Fruit fly (Drosophila melanogaster) whole organism, embryonic: ENCODE data around the gene CG13110.

Experiments used
- Bgb ChIP-seq: fragments of 200-800 bp; sonication (Bioruptor generic); IDR thresholded peaks from 2 replicates; pipeline ENCODE4 v1.3.6; 2022; ENCODE audit warnings: missing biosample characterization, missing genetic modification characterization; ENCODE audit not compliant: partially characterized antibody
- CG10209 ChIP-seq: fragments of 200-800 bp; sonication (Bioruptor generic); optimal IDR thresholded peaks from 3 replicates; lab custom pipeline; 2017; ENCODE audit warnings: missing biosample characterization, mild to moderate bottlenecking, missing genetic modification characterization, missing genetic modification reagents
- CG11723 ChIP-seq: fragments of 200-800 bp; sonication (Bioruptor generic); optimal IDR thresholded peaks from 2 replicates; lab custom pipeline; 2017; ENCODE audit warnings: missing biosample characterization, mild to moderate bottlenecking, missing genetic modification characterization
- CG15011 ChIP-seq: fragments of 200-800 bp; sonication (Bioruptor generic); optimal IDR thresholded peaks from 3 replicates; lab custom pipeline; 2018; ENCODE audit warnings: missing biosample characterization, mild to moderate bottlenecking, missing genetic modification characterization
- CG16813 ChIP-seq: fragments of 200-800 bp; sonication (Bioruptor generic); IDR thresholded peaks from 3 replicates; pipeline ENCODE4 v1.3.6; 2022; ENCODE audit warnings: missing biosample characterization, missing genetic modification characterization; ENCODE audit not compliant: partially characterized antibody
- CG16863 ChIP-seq: fragments of 200-800 bp; sonication (Bioruptor generic); optimal IDR thresholded peaks from 3 replicates; lab custom pipeline; 2016; ENCODE audit warnings: missing biosample characterization, missing genetic modification characterization
- CG17328 ChIP-seq: fragments of 200-800 bp; sonication (Bioruptor generic); IDR thresholded peaks from 2 replicates; pipeline ENCODE4 v1.3.6; 2022; ENCODE audit warnings: missing biosample characterization, missing genetic modification characterization
- CG2202 ChIP-seq: fragments of 200-800 bp; sonication (Bioruptor generic); optimal IDR thresholded peaks from 2 replicates; lab custom pipeline; 2018; ENCODE audit warnings: missing biosample characterization, mild to moderate bottlenecking, missing genetic modification characterization
- CG30403 ChIP-seq: fragments of 200-800 bp; sonication (Bioruptor generic); optimal IDR thresholded peaks from 3 replicates; lab custom pipeline; 2016; ENCODE audit warnings: missing biosample characterization, missing genetic modification characterization
- CG31224 ChIP-seq: fragments of 200-800 bp; sonication (Bioruptor generic); IDR thresholded peaks from 2 replicates; pipeline ENCODE4 v1.3.6; 2022; ENCODE audit warnings: missing biosample characterization, missing genetic modification characterization
- CG4282 ChIP-seq: fragments of 200-800 bp; sonication (Bioruptor generic); optimal IDR thresholded peaks from 2 replicates; lab custom pipeline; 2016; ENCODE audit warnings: missing biosample characterization, missing genetic modification characterization
- CG4820 ChIP-seq: fragments of 200-800 bp; sonication (Bioruptor generic); optimal IDR thresholded peaks from 3 replicates; lab custom pipeline; 2016; ENCODE audit warnings: missing biosample characterization, missing genetic modification characterization
- CG5953 ChIP-seq: fragments of 200-800 bp; sonication (Bioruptor generic); IDR thresholded peaks from 2 replicates; pipeline ENCODE4 v1.3.6; 2022; ENCODE audit warnings: missing biosample characterization, missing genetic modification characterization
- CG6765 ChIP-seq: fragments of 200-800 bp; sonication (Bioruptor generic); optimal IDR thresholded peaks from 3 replicates; lab custom pipeline; 2017; ENCODE audit warnings: missing biosample characterization, mild to moderate bottlenecking, missing genetic modification characterization
- CG7987 ChIP-seq: fragments of 200-800 bp; sonication (Bioruptor generic); optimal IDR thresholded peaks from 2 replicates; lab custom pipeline; 2018; ENCODE audit warnings: missing biosample characterization, mild to moderate bottlenecking, missing genetic modification characterization, moderate library complexity
- CG9437 ChIP-seq: fragments of 200-800 bp; sonication (Bioruptor generic); optimal IDR thresholded peaks from 2 replicates; lab custom pipeline; 2018; ENCODE audit warnings: missing biosample characterization, mild to moderate bottlenecking, missing genetic modification characterization
- CG9817 ChIP-seq: fragments of 200-800 bp; sonication (Bioruptor generic); optimal IDR thresholded peaks from 2 replicates; lab custom pipeline; 2018; ENCODE audit warnings: missing biosample characterization, mild to moderate bottlenecking, missing genetic modification characterization, moderate library complexity
- CG9876 ChIP-seq: fragments of 200-800 bp; sonication (Bioruptor generic); optimal IDR thresholded peaks from 2 replicates; lab custom pipeline; 2016; ENCODE audit warnings: missing biosample characterization, missing genetic modification characterization
- D19B ChIP-seq: fragments of 200-800 bp; sonication (Bioruptor generic); optimal IDR thresholded peaks from 2 replicates; lab custom pipeline; 2017; ENCODE audit warnings: missing biosample characterization, mild to moderate bottlenecking, missing genetic modification characterization
- Fer3 ChIP-seq: fragments of 200-800 bp; sonication (Bioruptor generic); optimal IDR thresholded peaks from 2 replicates; lab custom pipeline; 2018; ENCODE audit warnings: missing biosample characterization, mild to moderate bottlenecking, missing genetic modification characterization, moderate library complexity
- HHEX ChIP-seq: fragments of 200-800 bp; sonication (Bioruptor generic); optimal IDR thresholded peaks from 3 replicates; lab custom pipeline; 2017; ENCODE audit warnings: missing biosample characterization, mild to moderate bottlenecking, missing genetic modification characterization, missing genetic modification reagents
- HLH4C ChIP-seq: fragments of 200-800 bp; sonication (Bioruptor generic); IDR thresholded peaks from 3 replicates; pipeline ENCODE4 v1.3.6; 2022; ENCODE audit warnings: missing biosample characterization, missing genetic modification characterization; ENCODE audit not compliant: partially characterized antibody
- HLH54F ChIP-seq: fragments of 200-800 bp; sonication (Bioruptor generic); optimal IDR thresholded peaks from 3 replicates; lab custom pipeline; 2016; ENCODE audit warnings: missing biosample characterization, missing genetic modification characterization
- Hmr ChIP-seq: fragments of 200-800 bp; sonication (Bioruptor generic); optimal IDR thresholded peaks from 3 replicates; lab custom pipeline; 2017; ENCODE audit warnings: mild to moderate bottlenecking, missing biosample characterization, missing genetic modification reagents, missing genetic modification characterization
- Hr39 ChIP-seq: fragments of >200 bp; optimal IDR thresholded peaks from 2 replicates; lab custom pipeline; 2017
- Max ChIP-seq: fragments of 200-800 bp; sonication (Bioruptor generic); optimal IDR thresholded peaks from 2 replicates; lab custom pipeline; 2016; ENCODE audit warnings: missing biosample characterization, mild to moderate bottlenecking, missing genetic modification characterization
- Meics ChIP-seq: fragments of 200-800 bp; sonication (Bioruptor generic); optimal IDR thresholded peaks from 2 replicates; lab custom pipeline; 2017; ENCODE audit warnings: missing biosample characterization, mild to moderate bottlenecking, missing genetic modification characterization
- Nf-YC ChIP-seq: fragments of 200-800 bp; optimal IDR thresholded peaks from 3 replicates; lab custom pipeline; 2019; ENCODE audit warnings: missing biosample characterization, mild to moderate bottlenecking, missing genetic modification characterization, moderate library complexity
- Optix ChIP-seq: fragments of 200-800 bp; sonication (Bioruptor generic); IDR thresholded peaks from 3 replicates; pipeline ENCODE4 v1.3.6; 2022; ENCODE audit warnings: missing biosample characterization, missing genetic modification characterization
- Ravus ChIP-seq: fragments of 200-800 bp; sonication (Bioruptor generic); IDR thresholded peaks from 2 replicates; pipeline ENCODE4 v1.3.6; 2022; ENCODE audit warnings: missing biosample characterization, missing genetic modification characterization
- Rfx ChIP-seq: fragments of 200-800 bp; sonication (Bioruptor generic); IDR thresholded peaks from 2 replicates; pipeline ENCODE4 v1.3.6; 2022; ENCODE audit warnings: missing biosample characterization, missing genetic modification characterization
- Six4 ChIP-seq: fragments of 200-800 bp; sonication (Bioruptor generic); optimal IDR thresholded peaks from 2 replicates; lab custom pipeline; 2016; ENCODE audit warnings: missing biosample characterization, missing genetic modification characterization
- Ssrp ChIP-seq: fragments of 200-800 bp; sonication (Bioruptor generic); optimal IDR thresholded peaks from 2 replicates; lab custom pipeline; 2018; ENCODE audit warnings: missing biosample characterization, mild to moderate bottlenecking, missing genetic modification characterization, moderate library complexity
- TFAM ChIP-seq: fragments of 200-800 bp; sonication (Bioruptor generic); optimal IDR thresholded peaks from 2 replicates; lab custom pipeline; 2017; ENCODE audit warnings: missing biosample characterization, missing genetic modification characterization, inconsistent platforms
- crp ChIP-seq, 2 experiments: fragments of 200-800 bp; sonication (Bioruptor generic); optimal IDR thresholded peaks; 2 replicates in 1 of 2; 3 replicates in 1 of 2; lab custom pipeline; 2017; ENCODE audit warnings: missing biosample characterization in 2 of 2, missing genetic modification characterization in 2 of 2, mild to moderate bottlenecking in 1 of 2, moderate library complexity in 1 of 2
- danr ChIP-seq: fragments of 200-800 bp; sonication (Bioruptor generic); IDR thresholded peaks from 2 replicates; pipeline ENCODE4 v1.3.6; 2022; ENCODE audit warnings: missing biosample characterization, missing genetic modification characterization
- fu2 ChIP-seq: fragments of 200-800 bp; sonication (Bioruptor generic); optimal IDR thresholded peaks from 2 replicates; lab custom pipeline; 2016; ENCODE audit warnings: missing biosample characterization, missing genetic modification characterization
- grn ChIP-seq: fragments of 200-800 bp; sonication (Bioruptor generic); optimal IDR thresholded peaks from 3 replicates; lab custom pipeline; 2017; ENCODE audit warnings: missing biosample characterization, missing genetic modification characterization
- h ChIP-seq: fragments of >200 bp; optimal IDR thresholded peaks from 2 replicates; lab custom pipeline; 2017
- jumu ChIP-seq: fragments of 200-800 bp; sonication (Bioruptor generic); optimal IDR thresholded peaks from 3 replicates; lab custom pipeline; 2016; ENCODE audit warnings: missing biosample characterization, missing genetic modification characterization
- nerfin-2 ChIP-seq: fragments of 200-800 bp; sonication (Bioruptor generic); IDR thresholded peaks from 2 replicates; pipeline ENCODE4 v1.3.6; 2022; ENCODE audit warnings: missing biosample characterization, missing genetic modification characterization; ENCODE audit not compliant: partially characterized antibody
- pum ChIP-seq: fragments of 200-800 bp; sonication (Bioruptor generic); optimal IDR thresholded peaks from 2 replicates; lab custom pipeline; 2016; ENCODE audit warnings: missing biosample characterization, missing genetic modification characterization
- repo ChIP-seq: fragments of 200-800 bp; sonication (Bioruptor generic); optimal IDR thresholded peaks from 2 replicates; lab custom pipeline; 2016; ENCODE audit warnings: missing biosample characterization, missing genetic modification characterization
- row ChIP-seq: fragments of 200-800 bp; sonication (Bioruptor generic); IDR thresholded peaks from 3 replicates; pipeline ENCODE4 v1.3.6; 2022; ENCODE audit warnings: missing biosample characterization, missing genetic modification characterization
- salm ChIP-seq: fragments of 200-800 bp; sonication (Bioruptor generic); optimal IDR thresholded peaks from 2 replicates; lab custom pipeline; 2018; ENCODE audit warnings: missing biosample characterization, mild to moderate bottlenecking, missing genetic modification characterization
- sc ChIP-seq, 3 experiments: fragments of >200 bp in 2 of 3; fragments of 200-800 bp in 1 of 3; sonication (Bioruptor generic) in 1 of 3; optimal IDR thresholded peaks; 2 replicates in 2 of 3; 3 replicates in 1 of 3; lab custom pipeline; 2017; ENCODE audit warnings: mild to moderate bottlenecking in 1 of 3, missing biosample characterization in 1 of 3, missing genetic modification characterization in 1 of 3, missing genetic modification reagents in 1 of 3
- tin ChIP-seq: fragments of 200-800 bp; sonication (Bioruptor generic); optimal IDR thresholded peaks from 3 replicates; lab custom pipeline; 2016; ENCODE audit warnings: missing biosample characterization, missing genetic modification characterization
- tx ChIP-seq: fragments of 200-800 bp; sonication (Bioruptor generic); optimal IDR thresholded peaks from 2 replicates; lab custom pipeline; 2016; ENCODE audit warnings: missing biosample characterization, missing genetic modification characterization
- wek ChIP-seq: fragments of 200-800 bp; sonication (Bioruptor generic); optimal IDR thresholded peaks from 3 replicates; lab custom pipeline; 2018; ENCODE audit warnings: missing biosample characterization, mild to moderate bottlenecking, missing genetic modification characterization, moderate library complexity
- zf30C ChIP-seq: fragments of 200-800 bp; sonication (Bioruptor generic); optimal IDR thresholded peaks from 3 replicates; lab custom pipeline; 2018; ENCODE audit warnings: missing biosample characterization, mild to moderate bottlenecking, missing genetic modification characterization

The CG13110 gene

DNA sequence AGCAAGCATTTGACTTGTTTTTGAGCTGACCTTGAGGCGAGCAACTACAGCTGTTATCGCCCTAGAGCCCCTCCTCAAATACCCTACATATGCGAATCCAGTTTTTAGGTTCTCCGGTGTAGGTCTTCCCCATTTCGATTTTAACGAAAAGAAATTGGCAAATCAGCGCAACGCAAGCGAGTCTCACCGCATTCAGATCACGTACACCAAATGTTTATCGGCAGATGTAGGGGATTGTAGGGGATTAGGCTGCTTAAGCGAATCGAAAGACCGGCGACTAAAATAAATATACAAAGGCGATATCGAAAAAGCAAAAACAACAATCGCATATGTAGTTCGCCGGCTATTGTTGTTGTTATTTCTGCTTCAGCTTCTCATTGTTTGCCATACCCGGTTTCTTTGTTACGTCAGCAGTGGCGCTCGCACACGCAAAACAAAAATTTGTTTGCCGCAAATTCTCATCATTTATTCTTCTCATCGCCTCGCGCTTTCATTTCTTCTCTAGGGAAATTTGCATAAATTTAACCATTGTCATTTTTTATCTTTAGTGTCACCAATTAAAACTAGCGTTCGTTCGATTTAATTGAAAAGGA lies 37.8 kb downstream of the CG13110 start (continued):
- TF ChIP-seq D19B (peak; percentile 75), Max (GFP tag; lab: Kevin White, UChicago) (peak; percentile 40), wek (GFP tag; lab: Kevin White, UChicago) (no peak), nerfin-2 (GFP tag; lab: Robert Waterston, UW) (no peak), HLH54F (GFP tag; lab: Kevin White, UChicago) (peak; percentile 82), CG11723 (GFP tag; lab: Kevin White, UChicago) (peak; percentile 5), CG15011 (GFP tag; lab: Kevin White, UChicago) (no peak), row (GFP tag; lab: Robert Waterston, UW) (peak; percentile 76), Six4 (GFP tag; lab: Kevin White, UChicago) (peak; percentile 18), Optix (GFP tag; lab: Robert Waterston, UW) (no peak), tin (GFP tag; lab: Kevin White, UChicago) (peak; percentile 54), CG31224 (GFP tag; lab: Robert Waterston, UW) (peak; percentile 51; the same call in 1 of the 2 replicates), Hr39 (lab: Kevin White, UChicago) (no peak), tx (GFP tag; lab: Kevin White, UChicago) (peak; percentile 74), Fer3 (peak; percentile 78), CG5953 (GFP tag; lab: Robert Waterston, UW) (no peak), CG4820 (peak; percentile 22), grn (GFP tag; lab: Kevin White, UChicago) (no peak), CG7987 (GFP tag; lab: Kevin White, UChicago) (peak; percentile 14), CG9437 (GFP tag; lab: Kevin White, UChicago) (peak; percentile 5), jumu (GFP tag; lab: Kevin White, UChicago) (peak; percentile 56), HHEX (GFP tag; lab: Kevin White, UChicago) (peak; percentile 60), CG16863 (GFP tag; lab: Kevin White, UChicago) (peak; percentile 23), Ssrp (tag; lab: Kevin White, UChicago) (no peak), CG30403 (peak; percentile 75), CG9817 (tag; lab: Kevin White, UChicago) (peak; percentile 64), Meics (GFP tag; lab: Kevin White, UChicago) (peak; percentile 82), zf30C (GFP tag; lab: Kevin White, UChicago) (no peak), CG4282 (peak; percentile 44), Nf-YC (tag; lab: Kevin White, UChicago) (no peak), danr (GFP tag; lab: Robert Waterston, UW) (peak; percentile 52; the same call in 1 of the 2 replicates), crp (GFP tag; optimal IDR thresholded peaks at IDR 0.05; lab: Kevin White, UChicago) (peak in 1 of 2 experiments; percentile 14), CG17328 (GFP tag; lab: Robert Waterston, UW) (0 out of 2 replicates have a peak, but pooled peaks have one; percentile 13), salm (no peak), Bgb (GFP tag; lab: Robert Waterston, UW) (no peak), TFAM (GFP tag; lab: Kevin White, UChicago) (no peak), CG16813 (no peak), CG9876 (peak; percentile 65), h (no peak), CG10209 (GFP tag; lab: Kevin White, UChicago) (peak; percentile 68), sc (optimal IDR thresholded peaks at IDR 0.05; lab: Kevin White, UChicago) (no peak), sc (GFP tag; optimal IDR thresholded peaks at IDR 0.05; lab: Kevin White, UChicago) (no peak), pum (GFP tag; lab: Kevin White, UChicago) (peak; percentile 59), CG6765 (GFP tag; lab: Kevin White, UChicago) (peak; percentile 20), fu2 (GFP tag; lab: Kevin White, UChicago) (peak; percentile 84), Hmr (GFP tag; lab: Kevin White, UChicago) (peak; percentile 81), repo (peak; percentile 56), HLH4C (GFP tag; lab: Robert Waterston, UW) (no peak), Ravus (GFP tag; lab: Robert Waterston, UW) (no peak; the same call in 1 of the 2 replicates), CG2202 (no peak), Rfx (GFP tag; lab: Robert Waterston, UW) (peak; percentile 94)
